Fruit fly (Drosophila melanogaster): ENCODE data around the gene Reps.

Reps gene

DNA sequence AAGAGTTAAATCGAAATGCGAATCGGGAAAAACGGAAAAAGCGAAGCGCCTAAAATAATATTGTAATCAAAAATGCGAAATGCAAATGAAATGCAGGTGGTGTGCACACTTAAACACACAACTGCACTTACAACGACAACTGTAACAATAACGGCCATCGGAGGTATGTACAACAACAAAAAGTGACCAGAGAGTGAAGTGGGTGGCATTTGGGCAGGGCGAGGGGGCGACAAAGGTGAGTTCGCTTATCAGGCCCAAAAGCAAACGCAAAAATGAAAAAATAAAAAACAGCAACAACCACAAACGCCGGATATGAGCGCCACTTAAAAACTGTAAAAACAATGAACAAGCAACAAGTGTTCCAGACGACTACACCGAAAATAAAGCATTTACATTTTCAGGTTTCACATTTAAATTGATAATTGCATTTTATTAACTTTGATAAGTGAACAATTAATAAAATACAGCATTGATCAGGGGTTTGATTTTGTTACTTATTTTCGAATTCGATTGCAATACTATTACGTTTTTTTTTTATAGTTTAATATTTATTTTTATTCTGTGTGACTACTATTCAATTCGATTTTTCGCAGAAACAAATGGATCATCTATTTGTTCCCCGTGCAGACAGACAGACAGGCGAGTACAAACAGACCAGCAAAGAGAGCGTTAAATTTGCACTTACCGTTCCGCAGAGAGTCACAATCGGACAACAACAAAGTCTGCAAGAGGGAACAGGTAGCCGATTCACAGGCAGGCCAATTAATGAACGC lies 41.2 kb downstream of the Reps start:
- peak; percentile 94 for TF ChIP-seq CG17801 (GFP tag; optimal IDR thresholded peaks at IDR 0.05; ENCODE audit: partially characterized antibody)

DNA sequence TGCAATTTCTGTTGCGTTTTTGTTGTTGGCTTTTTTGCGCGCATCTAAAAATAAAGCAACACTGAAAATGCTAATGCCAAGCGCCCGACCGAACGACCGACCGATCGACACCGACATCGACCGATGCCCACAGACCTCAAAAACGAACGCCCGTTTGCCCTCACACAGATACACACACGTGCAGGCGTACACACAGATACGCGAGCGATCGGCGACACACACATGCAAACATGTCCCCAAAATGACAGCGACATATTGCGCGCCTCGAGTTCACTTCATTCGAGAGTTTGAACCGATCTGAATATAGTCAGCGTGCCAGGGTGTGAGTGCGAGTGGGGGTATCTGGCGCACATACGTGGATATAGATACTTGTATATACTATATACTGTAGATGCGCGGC lies 45.3 kb downstream of the Reps start:
- TF ChIP-seq CG17801 (GFP tag; optimal IDR thresholded peaks at IDR 0.05; ENCODE audit: partially characterized antibody) = no peak

DNA sequence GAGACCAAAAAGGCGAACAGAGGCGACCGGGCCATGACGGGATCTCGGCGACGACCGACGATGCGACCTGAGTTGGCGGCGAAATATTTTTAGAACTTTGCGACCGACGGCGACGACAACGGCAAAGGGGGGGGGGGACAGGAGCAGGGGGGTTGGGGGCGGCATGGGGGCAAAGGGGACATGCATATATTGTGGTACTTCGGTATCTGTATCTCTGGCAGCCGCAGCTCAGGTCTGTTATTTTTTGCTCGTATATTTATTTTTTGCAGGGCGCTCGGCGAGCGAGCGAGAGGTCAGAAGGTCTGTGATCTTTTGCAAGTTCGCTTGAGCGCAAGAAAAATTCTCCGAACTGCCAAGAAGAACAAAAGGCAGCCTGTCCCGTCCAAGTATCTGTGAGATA lies 47.2 kb downstream of the Reps start:
- no peak for TF ChIP-seq CG17801 (GFP tag; optimal IDR thresholded peaks at IDR 0.05; ENCODE audit: partially characterized antibody)

DNA sequence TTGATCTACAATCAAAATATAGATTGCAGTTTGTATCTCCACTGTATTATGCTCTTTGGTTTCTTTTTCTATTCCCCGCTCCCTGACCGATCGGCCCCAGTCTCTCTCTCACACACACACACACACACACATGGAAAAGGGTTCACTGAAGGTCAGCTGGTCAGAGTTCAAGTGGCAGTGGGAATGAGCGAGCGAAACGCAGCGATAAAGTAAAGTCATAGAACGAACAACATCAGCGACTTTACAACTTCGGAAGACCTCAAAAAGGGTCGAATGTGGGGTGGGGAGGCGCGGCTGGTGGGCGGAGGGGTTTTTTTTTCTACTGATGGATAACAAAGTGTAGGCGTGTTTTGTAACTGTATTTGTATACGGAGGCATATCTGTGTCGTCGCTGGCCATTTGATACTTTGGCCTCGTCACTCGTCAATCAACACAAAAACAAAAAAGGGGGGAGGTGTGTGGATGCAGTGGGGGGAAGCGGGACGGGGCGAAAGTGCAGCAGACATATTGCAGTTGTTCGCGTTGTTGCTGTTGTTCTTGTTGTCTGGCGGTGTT lies 48.3 kb downstream of the Reps start:
- TF ChIP-seq CG17801 (GFP tag; optimal IDR thresholded peaks at IDR 0.05; ENCODE audit: partially characterized antibody) = no peak

DNA sequence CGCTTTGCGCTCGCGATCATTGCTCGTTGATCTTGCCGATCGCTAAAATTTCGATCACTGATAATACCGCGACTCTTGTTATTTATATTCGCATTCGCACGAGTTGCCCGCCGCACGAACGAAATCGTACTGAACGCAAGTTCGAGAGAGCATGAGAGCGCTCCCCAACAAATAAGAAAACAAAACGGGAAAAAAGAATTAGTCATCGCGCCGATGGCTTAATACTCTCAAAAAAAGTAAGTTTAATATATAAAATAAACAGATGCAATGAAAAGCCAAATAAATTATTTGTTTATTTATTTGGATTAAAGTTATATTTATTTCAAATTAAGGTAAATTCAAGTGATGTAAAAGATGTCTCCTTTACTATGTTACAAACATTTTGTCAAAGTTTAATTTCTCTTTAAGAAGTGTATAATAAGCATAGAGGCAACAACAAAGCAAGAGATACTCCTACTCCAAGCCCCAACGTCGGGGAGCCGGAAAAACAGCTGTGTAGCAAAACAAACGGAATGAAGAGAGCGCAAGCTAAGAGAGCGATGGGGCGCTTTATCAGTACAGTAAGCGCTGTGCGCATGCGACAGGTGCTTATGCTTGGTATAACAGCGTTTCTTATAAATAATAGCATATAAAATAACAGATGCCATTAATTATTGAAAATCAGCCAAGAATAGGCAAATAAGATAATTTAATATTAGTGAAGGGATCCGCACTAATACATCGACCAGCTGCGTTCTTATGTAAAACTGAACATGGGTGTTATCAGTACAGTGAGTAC lies 48.9 kb downstream of the Reps start:
- peak; percentile 73 for TF ChIP-seq CG17801 (GFP tag; optimal IDR thresholded peaks at IDR 0.05; ENCODE audit: partially characterized antibody)

DNA sequence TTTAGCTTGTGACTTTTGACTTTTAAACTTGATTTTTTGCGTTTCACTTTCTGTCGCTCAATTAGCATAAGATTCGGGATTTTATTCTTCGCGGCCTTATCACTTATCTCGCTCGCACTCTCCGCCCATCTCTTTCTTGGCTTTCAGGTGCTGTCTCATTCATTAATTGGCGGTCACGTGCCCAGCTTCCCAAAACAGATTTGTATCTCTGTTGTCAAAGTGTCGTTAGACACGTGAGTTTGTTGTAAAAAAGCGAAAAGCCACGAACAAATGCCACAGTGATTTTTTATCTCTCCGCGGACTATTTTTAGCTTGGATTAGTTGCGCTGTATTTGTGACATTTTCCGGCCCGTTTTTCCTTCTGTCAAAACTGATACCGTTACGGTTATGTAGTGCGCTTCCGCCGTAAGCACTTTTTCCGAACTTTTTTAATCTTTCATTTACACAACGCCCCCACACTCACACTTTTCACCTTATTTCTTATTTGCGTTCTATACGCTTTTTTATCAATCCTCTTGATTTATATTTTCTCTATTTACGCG lies 49.6 kb downstream of the Reps start:
- TF ChIP-seq CG17801 (GFP tag; optimal IDR thresholded peaks at IDR 0.05; ENCODE audit: partially characterized antibody) = no peak

DNA sequence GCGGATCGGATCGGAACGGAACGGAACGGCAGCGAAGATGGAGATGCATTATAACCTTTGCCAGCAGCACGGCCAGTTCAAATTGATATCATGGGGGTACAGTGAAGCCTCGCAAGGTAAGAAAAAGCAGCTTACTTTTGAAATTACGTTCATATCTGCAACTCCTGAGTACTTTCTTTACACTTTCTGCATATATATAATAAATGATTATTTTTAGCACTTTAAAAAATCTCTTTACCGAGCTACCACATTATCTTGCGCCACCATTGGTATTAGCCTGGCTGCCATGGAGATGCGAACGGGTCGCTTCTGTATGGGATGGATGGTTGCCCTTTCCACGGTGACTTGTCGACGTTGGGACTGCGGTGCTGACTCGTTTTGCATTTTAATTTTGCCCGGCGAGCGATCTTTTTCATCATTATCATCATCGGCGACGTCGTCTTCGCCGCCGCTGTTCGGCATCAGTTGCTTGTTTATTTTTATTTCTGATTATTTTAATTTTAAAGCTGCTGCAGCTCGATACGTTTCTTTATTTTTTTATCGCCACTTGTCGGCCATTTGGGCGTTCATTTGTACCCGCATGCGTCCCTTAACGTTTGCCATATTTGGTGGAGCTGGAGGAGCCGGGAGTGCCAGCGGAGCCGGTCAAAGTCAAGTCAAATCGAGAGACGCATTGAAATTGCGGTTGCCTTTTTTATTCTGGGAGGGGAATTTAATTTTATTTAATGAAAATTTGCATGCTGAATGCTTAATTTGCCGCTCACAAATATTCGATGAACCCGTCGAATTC lies 53.2 kb downstream of the Reps start:
- no peak for TF ChIP-seq CG17801 (GFP tag; optimal IDR thresholded peaks at IDR 0.05; ENCODE audit: partially characterized antibody)

DNA sequence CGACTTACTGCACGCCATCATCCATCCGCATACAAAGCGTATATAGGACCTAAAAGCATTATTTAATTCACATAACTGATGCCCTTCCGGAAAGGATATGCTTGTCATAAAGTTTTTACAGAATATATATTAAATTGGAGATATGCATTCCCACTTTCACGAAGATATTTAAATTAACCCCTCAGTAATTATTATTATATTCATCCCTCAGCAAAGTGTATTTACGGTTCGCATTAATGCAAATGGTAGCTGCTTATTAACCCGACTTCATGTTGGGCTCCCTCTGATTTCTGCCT lies 54.0 kb downstream of the Reps start:
- no peak for TF ChIP-seq CG17801 (GFP tag; optimal IDR thresholded peaks at IDR 0.05; ENCODE audit: partially characterized antibody)

DNA sequence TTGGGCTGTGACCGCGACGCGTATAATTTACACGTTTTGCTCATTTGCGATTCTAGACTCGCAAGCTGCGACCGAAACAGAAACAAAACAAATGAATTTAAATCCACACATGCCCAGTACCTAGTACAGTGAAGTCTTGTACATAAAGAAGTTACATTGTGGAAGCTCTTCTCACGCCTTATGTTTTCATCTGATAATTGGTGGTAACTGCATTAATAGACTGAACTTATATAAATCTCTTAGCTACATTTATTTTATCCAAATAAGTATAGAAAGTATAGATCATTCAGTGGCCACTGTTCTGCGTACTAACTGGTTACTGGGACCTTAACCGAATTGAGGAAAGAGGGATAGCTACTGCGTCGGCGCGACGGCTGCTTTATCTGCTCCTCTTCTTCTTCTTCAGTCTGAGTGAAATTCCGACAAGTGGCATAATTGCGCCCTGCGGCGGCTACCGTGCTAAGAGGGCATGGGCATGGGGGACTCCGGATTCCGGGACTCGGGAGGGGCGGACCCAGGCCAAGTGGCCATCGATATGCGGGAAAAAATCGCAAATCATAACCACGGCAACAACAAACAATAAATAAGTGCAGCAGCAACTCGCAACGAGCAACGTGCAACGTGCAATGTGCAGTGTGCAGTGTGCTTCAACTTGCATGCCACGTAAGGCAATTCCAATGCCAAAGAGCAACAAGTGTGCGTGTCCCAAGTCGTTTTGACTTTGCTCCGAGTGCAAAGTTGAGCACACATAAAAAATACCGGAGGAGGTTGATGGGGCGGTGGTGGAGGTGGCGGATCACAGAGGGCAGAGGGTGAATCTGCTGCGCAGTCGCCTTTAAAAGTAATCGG lies 54.6 kb downstream of the Reps start:
- TF ChIP-seq CG17801 (GFP tag; optimal IDR thresholded peaks at IDR 0.05; ENCODE audit: partially characterized antibody) = no peak

All from ovary, adult (tissue).